Worm (Caenorhabditis elegans): ENCODE measurements around the gene F52H3.11.

- TF ChIP-seq drap-1 (GFP tag; optimal IDR thresholded peaks at IDR 0.05) = no peak
- peak; percentile 55 for TF ChIP-seq hlh-1 (tag; optimal IDR thresholded peaks at IDR 0.05)
- no peak for TF ChIP-seq pha-4 (tag; optimal IDR thresholded peaks at IDR 0.05)
- no peak for TF ChIP-seq nhr-237 (tag; optimal IDR thresholded peaks at IDR 0.05)
These were observed 19.9 kb downstream of the F52H3.11 start for ce11 chrII:10025059-10025458.
